Fruit fly (Drosophila melanogaster): ENCODE data around the gene Rpn5.

DNA sequence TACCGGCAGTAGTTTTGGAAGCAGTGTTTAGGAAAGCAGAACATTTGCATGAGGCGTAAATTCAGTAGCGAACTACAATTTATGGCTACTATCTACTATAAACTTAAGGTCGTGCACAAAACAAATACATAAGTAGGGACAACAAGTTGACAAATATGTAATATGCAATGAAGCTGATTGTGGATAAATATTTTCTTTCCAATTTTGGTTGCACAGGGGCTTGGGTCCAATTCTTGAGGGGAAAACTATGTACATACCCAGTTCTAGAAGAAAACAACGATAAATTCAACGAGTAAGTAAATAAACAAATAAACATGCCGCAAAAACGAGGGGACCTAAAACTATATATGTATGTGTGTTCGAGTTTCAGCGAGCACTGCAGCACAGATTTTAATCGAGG is 28.3 kb upstream of the Rpn5 start:
- TF ChIP-seq pros (GFP tag; optimal IDR thresholded peaks at IDR 0.05): no peak
- no peak for TF ChIP-seq CG31388 (GFP tag; optimal IDR thresholded peaks at IDR 0.05)
- no peak for TF ChIP-seq D19A (tag; optimal IDR thresholded peaks at IDR 0.05)
- TF ChIP-seq Abd-B (GFP tag; optimal IDR thresholded peaks at IDR 0.05): no peak
- no peak for TF ChIP-seq CG11398 (GFP tag; optimal IDR thresholded peaks at IDR 0.05)
- TF ChIP-seq Oli (tag; optimal IDR thresholded peaks at IDR 0.05): no peak
- no peak for TF ChIP-seq CG8281 (tag; optimal IDR thresholded peaks at IDR 0.05)
- TF ChIP-seq Opbp (GFP tag; IDR thresholded peaks at IDR 0.05; ENCODE audit: partially characterized antibody): no peak
- TF ChIP-seq row (GFP tag; IDR thresholded peaks at IDR 0.05): no peak
- no peak for TF ChIP-seq CrebB (tag; optimal IDR thresholded peaks at IDR 0.05)
- no peak for TF ChIP-seq lab (GFP tag; optimal IDR thresholded peaks at IDR 0.05)
- TF ChIP-seq MESR4 (GFP tag; optimal IDR thresholded peaks at IDR 0.05): no peak

Data from whole organism, embryonic.